Worm (Caenorhabditis elegans) whole organism, L1 larva: ENCODE data around the gene nlp-56.

Experiments used
- F16B12.6 ChIP-seq: fragments of 150-350 bp; optimal IDR thresholded peaks from 2 replicates; lab custom pipeline; 2014; ENCODE audit warnings: missing biosample characterization, missing genetic modification characterization
- aha-1 ChIP-seq: fragments of 150-350 bp; optimal IDR thresholded peaks from 2 replicates; lab custom pipeline; 2014; ENCODE audit warnings: missing biosample characterization, missing genetic modification characterization
- ama-1 ChIP-seq: fragments of 150-350 bp; optimal IDR thresholded peaks from 2 replicates; lab custom pipeline; 2014
- blmp-1 ChIP-seq: fragments of 150-350 bp; optimal IDR thresholded peaks from 2 replicates; lab custom pipeline; 2014; ENCODE audit warnings: missing biosample characterization, missing genetic modification characterization
- fos-1 ChIP-seq: fragments of 150-350 bp; optimal IDR thresholded peaks from 2 replicates; lab custom pipeline; 2014; ENCODE audit warnings: missing biosample characterization, missing genetic modification characterization
- nhr-11 ChIP-seq: fragments of 150-350 bp; optimal IDR thresholded peaks from 2 replicates; lab custom pipeline; 2014; ENCODE audit warnings: missing biosample characterization, missing genetic modification characterization
- nhr-77 ChIP-seq: fragments of 150-350 bp; optimal IDR thresholded peaks from 2 replicates; lab custom pipeline; 2014; ENCODE audit warnings: missing biosample characterization, missing genetic modification characterization
- unc-62 ChIP-seq: fragments of 150-350 bp; optimal IDR thresholded peaks from 2 replicates; lab custom pipeline; 2014; ENCODE audit warnings: missing biosample characterization, missing genetic modification reagents, missing genetic modification characterization
- ztf-11 ChIP-seq, 2 experiments: sonication (generic microtip); optimal IDR thresholded peaks; 2 replicates each; lab custom pipeline; 2016 to 2017; ENCODE audit warnings: missing genetic modification characterization in 2 of 2, missing biosample characterization in 1 of 2, missing compliant biosample characterization in 1 of 2

- TF ChIP-seq ztf-11 (tag; optimal IDR thresholded peaks at IDR 0.05; lab: Kevin White, UChicago) (no peak), aha-1 (tag; lab: Kevin White, UChicago) (no peak), ama-1 (lab: Kevin White, UChicago) (no peak), unc-62 (GFP tag; lab: Kevin White, UChicago) (no peak), fos-1 (tag; lab: Kevin White, UChicago) (no peak), nhr-77 (tag; lab: Kevin White, UChicago) (no peak), blmp-1 (tag; lab: Kevin White, UChicago) (no peak), F16B12.6 (tag; lab: Kevin White, UChicago) (no peak), nhr-11 (tag; lab: Kevin White, UChicago) (no peak)
Measured at ce11 chrIV:14781537-14781936, 3.0 kb downstream of the nlp-56 start, which contains the start of gene Y57G11C.8.
